Worm (Caenorhabditis elegans) whole organism, L4 larva: ENCODE results near the gene T06E6.15.

Source experiments
- R02D3.7 ChIP-seq: fragments of 150-350 bp; sonication (generic microtip); optimal IDR thresholded peaks from 3 replicates; lab custom pipeline; 2014; ENCODE audit warnings: missing biosample characterization, missing genetic modification characterization
- ama-1 ChIP-seq: fragments of 150-350 bp; optimal IDR thresholded peaks from 2 replicates; lab custom pipeline; 2014; ENCODE audit warnings: inconsistent platforms, mixed read lengths
- dpl-1 ChIP-seq: fragments of 150-350 bp; optimal IDR thresholded peaks from 2 replicates; lab custom pipeline; 2014; ENCODE audit warnings: missing biosample characterization, missing genetic modification reagents, missing genetic modification characterization
- egl-27 ChIP-seq: sonication (generic microtip); optimal IDR thresholded peaks from 3 replicates; lab custom pipeline; 2017; ENCODE audit warnings: missing biosample characterization, missing genetic modification reagents, missing genetic modification characterization
- hmg-1.1 ChIP-seq: fragments of 200-800 bp; sonication (Bioruptor generic); IDR thresholded peaks from 2 replicates; pipeline ENCODE4 v1.3.6; 2022; ENCODE audit warnings: missing genetic modification reagents, missing genetic modification characterization, missing compliant biosample characterization
- jun-1 ChIP-seq: fragments of 150-350 bp; optimal IDR thresholded peaks from 2 replicates; lab custom pipeline; 2014; ENCODE audit warnings: missing biosample characterization, missing genetic modification reagents, missing genetic modification characterization
- nhr-76 ChIP-seq: fragments of 150-350 bp; optimal IDR thresholded peaks from 2 replicates; lab custom pipeline; 2014; ENCODE audit warnings: missing biosample characterization, missing genetic modification characterization
- snpc-4 ChIP-seq: fragments of 150-350 bp; optimal IDR thresholded peaks from 2 replicates; lab custom pipeline; 2014; ENCODE audit warnings: missing biosample characterization, missing genetic modification characterization

- no peak for TF ChIP-seq snpc-4 (tag; lab: Kevin White, UChicago)
- TF ChIP-seq dpl-1 (GFP tag; lab: Kevin White, UChicago): no peak
- no peak for TF ChIP-seq nhr-76 (tag; lab: Kevin White, UChicago)
- no peak for TF ChIP-seq jun-1 (tag; lab: Kevin White, UChicago)
- no peak for TF ChIP-seq egl-27 (tag; lab: Kevin White, UChicago)
- TF ChIP-seq R02D3.7: no peak
- TF ChIP-seq hmg-1.1: no peak
- TF ChIP-seq ama-1 (lab: Kevin White, UChicago): no peak
Observed at ce11 chrV:15445437-15445836, 45.8 kb upstream of the T06E6.15 start, which contains the start of gene srh-239.
